Fruit fly (Drosophila melanogaster) whole organism, embryonic: Measurements from ENCODE around the gene sesB.

Experiments used
- Bdp1 ChIP-seq: fragments of 200-800 bp; sonication (Bioruptor generic); optimal IDR thresholded peaks from 3 replicates; lab custom pipeline; 2016; ENCODE audit warnings: missing biosample characterization, missing genetic modification characterization
- BtbVII ChIP-seq: fragments of 200-800 bp; sonication (Bioruptor generic); optimal IDR thresholded peaks from 3 replicates; lab custom pipeline; 2017; ENCODE audit warnings: missing biosample characterization, mild to moderate bottlenecking, missing genetic modification characterization
- CG10209 ChIP-seq: fragments of 200-800 bp; sonication (Bioruptor generic); optimal IDR thresholded peaks from 3 replicates; lab custom pipeline; 2017; ENCODE audit warnings: missing biosample characterization, mild to moderate bottlenecking, missing genetic modification characterization, missing genetic modification reagents
- CG10366 ChIP-seq: fragments of 200-800 bp; sonication (Bioruptor generic); IDR thresholded peaks from 2 replicates; pipeline ENCODE4 v1.3.6; 2022; ENCODE audit warnings: missing biosample characterization, missing genetic modification characterization
- CG10979 ChIP-seq: fragments of 200-800 bp; sonication (Bioruptor generic); optimal IDR thresholded peaks from 2 replicates; lab custom pipeline; 2018; ENCODE audit warnings: missing biosample characterization, mild to moderate bottlenecking, missing genetic modification characterization, moderate library complexity
- CG11398 ChIP-seq: fragments of 200-800 bp; sonication (Bioruptor generic); optimal IDR thresholded peaks from 2 replicates; lab custom pipeline; 2016; ENCODE audit warnings: missing biosample characterization, missing genetic modification characterization
- CG11723 ChIP-seq: fragments of 200-800 bp; sonication (Bioruptor generic); optimal IDR thresholded peaks from 2 replicates; lab custom pipeline; 2017; ENCODE audit warnings: missing biosample characterization, mild to moderate bottlenecking, missing genetic modification characterization
- CG12769 ChIP-seq: fragments of 200-800 bp; sonication (Bioruptor generic); optimal IDR thresholded peaks from 2 replicates; lab custom pipeline; 2019; ENCODE audit warnings: missing biosample characterization, mild to moderate bottlenecking, missing genetic modification characterization, moderate library complexity
- CG13894 ChIP-seq: fragments of 200-800 bp; sonication (Bioruptor generic); optimal IDR thresholded peaks from 3 replicates; lab custom pipeline; 2018; ENCODE audit warnings: missing biosample characterization, mild to moderate bottlenecking, missing genetic modification characterization, moderate library complexity
- CG17361 ChIP-seq: fragments of 200-800 bp; sonication (Bioruptor generic); IDR thresholded peaks from 3 replicates; pipeline ENCODE4 v1.3.6; 2022; ENCODE audit warnings: missing biosample characterization, missing genetic modification characterization
- CG17385 ChIP-seq: fragments of 200-800 bp; sonication (Bioruptor generic); optimal IDR thresholded peaks from 3 replicates; lab custom pipeline; 2018; ENCODE audit warnings: missing biosample characterization, mild to moderate bottlenecking, missing genetic modification characterization
- CG18599 ChIP-seq: fragments of 200-800 bp; sonication (Bioruptor generic); optimal IDR thresholded peaks from 3 replicates; lab custom pipeline; 2017; ENCODE audit warnings: missing biosample characterization, missing genetic modification characterization, mild to moderate bottlenecking, moderate library complexity, missing genetic modification reagents
- CG18764 ChIP-seq: fragments of 200-800 bp; sonication (Bioruptor generic); optimal IDR thresholded peaks from 3 replicates; lab custom pipeline; 2016; ENCODE audit warnings: missing biosample characterization, missing genetic modification characterization
- CG2120 ChIP-seq: fragments of 200-800 bp; sonication (Bioruptor generic); optimal IDR thresholded peaks from 3 replicates; lab custom pipeline; 2016; ENCODE audit warnings: missing biosample characterization, missing genetic modification characterization
- CG34224 ChIP-seq: fragments of 200-800 bp; sonication (Bioruptor generic); IDR thresholded peaks from 3 replicates; pipeline ENCODE4 v1.3.6; 2022; ENCODE audit warnings: missing biosample characterization, missing genetic modification characterization; ENCODE audit not compliant: partially characterized antibody
- CG34422 ChIP-seq: fragments of 200-800 bp; sonication (Bioruptor generic); IDR thresholded peaks from 3 replicates; pipeline ENCODE4 v1.3.6; 2022; ENCODE audit warnings: missing biosample characterization, missing genetic modification characterization
- CG42726 ChIP-seq: fragments of 200-800 bp; sonication (Bioruptor generic); IDR thresholded peaks from 2 replicates; pipeline ENCODE4 v1.3.6; 2022; ENCODE audit warnings: missing biosample characterization, missing genetic modification characterization; ENCODE audit not compliant: partially characterized antibody
- CG7839 ChIP-seq: fragments of 200-800 bp; sonication (Bioruptor generic); optimal IDR thresholded peaks from 3 replicates; lab custom pipeline; 2018; ENCODE audit warnings: missing biosample characterization, mild to moderate bottlenecking, missing genetic modification characterization, moderate library complexity
- CG8924 ChIP-seq: fragments of 200-800 bp; optimal IDR thresholded peaks from 3 replicates; lab custom pipeline; 2019; ENCODE audit warnings: missing biosample characterization, mild to moderate bottlenecking, missing genetic modification characterization, moderate library complexity
- CG8944 ChIP-seq: fragments of 200-800 bp; sonication (Bioruptor generic); optimal IDR thresholded peaks from 3 replicates; lab custom pipeline; 2016; ENCODE audit warnings: missing biosample characterization, missing genetic modification characterization
- CG9727 ChIP-seq: fragments of 200-800 bp; sonication (Bioruptor generic); optimal IDR thresholded peaks from 3 replicates; lab custom pipeline; 2017; ENCODE audit warnings: missing biosample characterization, mild to moderate bottlenecking, missing genetic modification characterization
- CG9876 ChIP-seq: fragments of 200-800 bp; sonication (Bioruptor generic); optimal IDR thresholded peaks from 2 replicates; lab custom pipeline; 2016; ENCODE audit warnings: missing biosample characterization, missing genetic modification characterization
- E2f1 ChIP-seq: fragments of 200-800 bp; sonication (Bioruptor generic); IDR thresholded peaks from 2 replicates; pipeline ENCODE4 v1.3.6; 2022; ENCODE audit warnings: missing biosample characterization, missing genetic modification characterization
- Mes4 ChIP-seq: fragments of 200-800 bp; sonication (Bioruptor generic); optimal IDR thresholded peaks from 2 replicates; lab custom pipeline; 2016; ENCODE audit warnings: missing biosample characterization, missing genetic modification characterization
- Myb ChIP-seq: fragments of 200-800 bp; sonication (Bioruptor generic); optimal IDR thresholded peaks from 2 replicates; lab custom pipeline; 2016; ENCODE audit warnings: missing biosample characterization, missing genetic modification characterization
- Side ChIP-seq: fragments of 200-800 bp; sonication (Bioruptor generic); optimal IDR thresholded peaks from 2 replicates; lab custom pipeline; 2016; ENCODE audit warnings: missing biosample characterization, missing genetic modification characterization
- Six4 ChIP-seq: fragments of 200-800 bp; sonication (Bioruptor generic); optimal IDR thresholded peaks from 2 replicates; lab custom pipeline; 2016; ENCODE audit warnings: missing biosample characterization, missing genetic modification characterization
- Sox100B ChIP-seq: fragments of 200-800 bp; sonication (Bioruptor generic); optimal IDR thresholded peaks from 3 replicates; lab custom pipeline; 2018; ENCODE audit warnings: missing biosample characterization, mild to moderate bottlenecking, missing genetic modification characterization
- ara ChIP-seq: fragments of 200-800 bp; sonication (Bioruptor generic); IDR thresholded peaks from 2 replicates; pipeline ENCODE4 v1.3.6; 2022; ENCODE audit warnings: missing biosample characterization, missing genetic modification characterization
- bbx ChIP-seq: fragments of 200-800 bp; sonication (Bioruptor generic); IDR thresholded peaks from 2 replicates; pipeline ENCODE4 v1.3.6; 2022; ENCODE audit warnings: missing biosample characterization, missing genetic modification characterization; ENCODE audit not compliant: partially characterized antibody
- br ChIP-seq: fragments of >200 bp; optimal IDR thresholded peaks from 2 replicates; lab custom pipeline; 2017
- chinmo ChIP-seq: fragments of 200-800 bp; sonication (Bioruptor generic); IDR thresholded peaks from 4 replicates; pipeline ENCODE4 v1.3.6; 2022; ENCODE audit warnings: missing biosample characterization, missing genetic modification characterization; ENCODE audit not compliant: partially characterized antibody
- ci ChIP-seq: fragments of 200-800 bp; sonication (Bioruptor generic); IDR thresholded peaks from 3 replicates; pipeline ENCODE4 v1.3.6; 2022; ENCODE audit warnings: missing biosample characterization, missing genetic modification characterization
- crc ChIP-seq: fragments of 200-800 bp; sonication (Bioruptor generic); optimal IDR thresholded peaks from 2 replicates; lab custom pipeline; 2016; ENCODE audit warnings: missing biosample characterization, missing genetic modification characterization
- crol ChIP-seq: fragments of 200-800 bp; sonication (Bioruptor generic); IDR thresholded peaks from 2 replicates; pipeline ENCODE4 v1.3.6; 2022; ENCODE audit warnings: missing biosample characterization, missing genetic modification characterization
- dimm ChIP-seq: fragments of 200-800 bp; sonication (Bioruptor generic); IDR thresholded peaks from 2 replicates; pipeline ENCODE4 v1.3.6; 2022; ENCODE audit warnings: missing biosample characterization, missing genetic modification characterization
- dmrt11E ChIP-seq: fragments of 200-800 bp; sonication (Bioruptor generic); optimal IDR thresholded peaks from 3 replicates; lab custom pipeline; 2018; ENCODE audit warnings: missing biosample characterization, mild to moderate bottlenecking, missing genetic modification characterization, moderate library complexity
- ems ChIP-seq: fragments of 200-800 bp; sonication (Bioruptor generic); optimal IDR thresholded peaks from 3 replicates; lab custom pipeline; 2016; ENCODE audit warnings: missing biosample characterization, missing genetic modification characterization
- ewg ChIP-seq: fragments of 200-800 bp; sonication (Bioruptor generic); optimal IDR thresholded peaks from 3 replicates; lab custom pipeline; 2017; ENCODE audit warnings: mild to moderate bottlenecking, missing biosample characterization, missing genetic modification reagents, missing genetic modification characterization
- lilli ChIP-seq: fragments of 200-800 bp; sonication (Bioruptor generic); optimal IDR thresholded peaks from 3 replicates; lab custom pipeline; 2016; ENCODE audit warnings: missing biosample characterization, missing genetic modification characterization
- nerfin-1 ChIP-seq: fragments of 200-800 bp; sonication (Bioruptor generic); optimal IDR thresholded peaks from 3 replicates; lab custom pipeline; 2019; ENCODE audit warnings: missing biosample characterization, mild to moderate bottlenecking, missing genetic modification characterization, moderate library complexity
- org-1 ChIP-seq: fragments of 200-800 bp; sonication (Bioruptor generic); optimal IDR thresholded peaks from 2 replicates; lab custom pipeline; 2017; ENCODE audit warnings: missing biosample characterization, missing genetic modification characterization
- otp ChIP-seq: fragments of 200-800 bp; sonication (Bioruptor generic); IDR thresholded peaks from 3 replicates; pipeline ENCODE4, ENCODE4 v1.3.6; 2022; ENCODE audit warnings: missing biosample characterization, missing genetic modification characterization
- pros ChIP-seq: fragments of 200-800 bp; sonication (Bioruptor generic); optimal IDR thresholded peaks from 3 replicates; lab custom pipeline; 2019; ENCODE audit warnings: missing biosample characterization, mild to moderate bottlenecking, missing genetic modification characterization, moderate library complexity
- twi ChIP-seq: fragments of 200-800 bp; optimal IDR thresholded peaks from 2 replicates; lab custom pipeline; 2019; ENCODE audit warnings: missing biosample characterization, mild to moderate bottlenecking, missing genetic modification characterization, moderate library complexity
- unpg ChIP-seq: fragments of 200-800 bp; sonication (Bioruptor generic); optimal IDR thresholded peaks from 3 replicates; lab custom pipeline; 2018; ENCODE audit warnings: missing biosample characterization, mild to moderate bottlenecking, missing genetic modification characterization, moderate library complexity
- usp ChIP-seq: fragments of >200 bp; optimal IDR thresholded peaks from 2 replicates; lab custom pipeline; 2017; ENCODE audit warnings: missing biosample characterization, missing genetic modification characterization
- vvl ChIP-seq: fragments of 200-800 bp; sonication (Bioruptor generic); IDR thresholded peaks from 2 replicates; pipeline ENCODE4 v1.3.6; 2022; ENCODE audit warnings: missing biosample characterization, missing genetic modification characterization
- zfh1 ChIP-seq: fragments of 200-800 bp; sonication (Bioruptor generic); IDR thresholded peaks from 3 replicates; pipeline ENCODE4 v1.3.6; 2022; ENCODE audit warnings: missing biosample characterization, missing genetic modification characterization

Gene sesB

DNA sequence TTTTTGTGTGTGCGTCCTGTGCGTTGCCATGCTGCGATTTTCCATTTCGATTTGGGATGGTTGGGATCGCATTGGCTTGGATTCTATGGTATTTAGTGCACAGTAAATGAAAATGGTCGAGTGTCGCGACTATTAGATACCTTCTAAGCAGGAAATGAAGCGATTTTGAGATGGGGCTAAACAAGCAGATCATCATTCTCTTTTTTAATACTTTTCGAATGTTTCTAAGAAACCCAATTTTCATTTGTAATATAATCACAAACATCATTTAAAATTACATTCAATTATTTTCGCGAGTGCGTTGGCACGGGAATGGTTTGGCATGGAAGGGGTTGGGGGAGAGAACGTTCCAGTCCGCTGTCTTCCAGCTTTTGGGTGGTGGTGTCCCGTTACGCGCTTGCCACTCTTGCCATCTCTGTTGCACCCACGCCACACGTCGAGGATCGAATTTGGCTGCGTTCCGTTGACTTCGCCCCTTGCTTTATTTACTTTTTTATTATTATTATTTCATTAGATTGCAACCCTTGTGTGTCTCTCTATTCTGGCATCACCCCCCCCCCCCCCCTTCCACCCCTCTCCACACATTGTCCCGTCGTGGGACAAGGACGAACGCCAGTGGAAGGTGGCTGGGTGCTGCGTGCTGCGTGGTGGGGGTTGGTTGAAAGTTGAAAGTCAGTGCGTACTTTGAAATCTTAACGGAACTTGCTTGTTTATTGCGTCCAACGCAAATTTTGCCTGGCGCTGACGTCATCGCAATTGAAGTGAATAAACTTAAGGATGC is 38.8 kb upstream of the sesB start (continued):
- TF ChIP-seq vvl (GFP tag; lab: Robert Waterston, UW) (peak; percentile 63), ci (GFP tag; lab: Robert Waterston, UW) (peak; percentile 62; the same call in 1 of the 3 replicates), CG7839 (tag; lab: Kevin White, UChicago) (peak; percentile 64), Sox100B (GFP tag; lab: Kevin White, UChicago) (peak; percentile 5), CG10979 (tag; lab: Kevin White, UChicago) (peak; percentile 74), E2f1 (peak; percentile 7; the same call in 1 of the 2 replicates), bbx (GFP tag; lab: Robert Waterston, UW) (no peak), ewg (GFP tag; lab: Kevin White, UChicago) (peak; percentile 24), CG42726 (GFP tag; lab: Robert Waterston, UW) (no peak), org-1 (GFP tag; lab: Kevin White, UChicago) (peak; percentile 19), ara (GFP tag; lab: Robert Waterston, UW) (peak; percentile 30; the same call in 1 of the 2 replicates), chinmo (no peak), crc (GFP tag; lab: Kevin White, UChicago) (no peak), CG34224 (no peak), CG18764 (GFP tag; lab: Kevin White, UChicago) (peak; percentile 12), twi (tag; lab: Kevin White, UChicago) (no peak), BtbVII (GFP tag; lab: Kevin White, UChicago) (no peak), CG2120 (GFP tag; lab: Kevin White, UChicago) (peak; percentile 7), ems (GFP tag; lab: Kevin White, UChicago) (peak; percentile 33), CG10209 (GFP tag; lab: Kevin White, UChicago) (peak; percentile 47), CG34422 (no peak), Myb (peak; percentile 12), dmrt11E (tag; lab: Kevin White, UChicago) (peak; percentile 71), CG17385 (GFP tag; lab: Kevin White, UChicago) (peak; percentile 30), otp (0 out of 3 replicates have a peak, but pooled peaks have one; percentile 31), Six4 (GFP tag; lab: Kevin White, UChicago) (peak; percentile 37), CG18599 (GFP tag; lab: Kevin White, UChicago) (peak; percentile 55), CG10366 (GFP tag; lab: Robert Waterston, UW) (peak; percentile 23; the same call in 1 of the 2 replicates), CG11723 (GFP tag; lab: Kevin White, UChicago) (no peak), zfh1 (GFP tag; lab: Robert Waterston, UW) (peak; percentile 59; the same call in 2 of the 3 replicates), CG12769 (tag; lab: Kevin White, UChicago) (peak; percentile 3), dimm (GFP tag; lab: Robert Waterston, UW) (no peak), br (lab: Kevin White, UChicago) (no peak), Side (peak; percentile 21), CG8924 (peak; percentile 52), nerfin-1 (tag; lab: Kevin White, UChicago) (peak; percentile 17), usp (GFP tag; lab: Kevin White, UChicago) (no peak), crol (GFP tag; lab: Robert Waterston, UW) (peak; percentile 87), lilli (GFP tag; lab: Kevin White, UChicago) (peak; percentile 31), CG9876 (GFP tag; lab: Kevin White, UChicago) (no peak), CG11398 (GFP tag; lab: Kevin White, UChicago) (no peak), pros (GFP tag; lab: Kevin White, UChicago) (peak; percentile 95), CG17361 (GFP tag; lab: Robert Waterston, UW) (peak; percentile 59; the same call in 1 of the 3 replicates), Mes4 (no peak), CG13894 (no peak), CG9727 (GFP tag; lab: Kevin White, UChicago) (peak; percentile 64), Bdp1 (GFP tag; lab: Kevin White, UChicago) (peak; percentile 6), unpg (GFP tag; lab: Kevin White, UChicago) (peak; percentile 36), CG8944 (GFP tag; lab: Kevin White, UChicago) (peak; percentile 6)
